Fruit fly (Drosophila melanogaster) S2 (cell line): ENCODE results near the gene CG3091.

Source experiments
- CG8478 ChIP-seq: fragments of >200 bp; optimal IDR thresholded peaks from 2 replicates; lab custom pipeline; 2018
- CTCF ChIP-seq, 2 experiments: fragments of >200 bp; optimal IDR thresholded peaks; 2 replicates each; lab custom pipeline; 2018

- TF ChIP-seq CTCF (optimal IDR thresholded peaks at IDR 0.05; lab: Kevin White, UChicago) (no peak), CG8478 (lab: Kevin White, UChicago) (no peak)
Observed at dm6 chrX:2275249-2275872, 21.4 kb upstream of the CG3091 start, which contains the start of gene Vml.
